Worm (Caenorhabditis elegans) whole organism, midembryonic: ENCODE data around the gene pacs-1.

Experiments
- T22C8.4 ChIP-seq: fragments of 200-800 bp; sonication (Bioruptor generic); IDR thresholded peaks from 2 replicates; pipeline ENCODE4 v1.3.6; 2022; ENCODE audit warnings: missing genetic modification characterization, missing compliant biosample characterization
- cog-1 ChIP-seq: sonication (generic microtip); optimal IDR thresholded peaks from 2 replicates; lab custom pipeline; 2016; ENCODE audit warnings: missing genetic modification characterization, missing compliant biosample characterization
- flt-1 ChIP-seq: fragments of 200-800 bp; sonication (Bioruptor generic); IDR thresholded peaks from 2 replicates; pipeline ENCODE4 v1.3.6; 2022; ENCODE audit warnings: missing genetic modification characterization, missing compliant biosample characterization
- klf-2 ChIP-seq: fragments of 200-800 bp; sonication (Bioruptor generic); conservative IDR thresholded peaks from 2 replicates; pipeline ENCODE4 v1.3.6; 2022; ENCODE audit warnings: missing genetic modification reagents, missing genetic modification characterization, missing compliant biosample characterization
- med-1 ChIP-seq: sonication (generic microtip); optimal IDR thresholded peaks from 2 replicates; lab custom pipeline; 2017; ENCODE audit warnings: missing genetic modification characterization, mild to moderate bottlenecking, missing compliant biosample characterization, antibody characterized with exemption, missing genetic modification reagents; ENCODE audit not compliant: insufficient read depth
- ref-1 ChIP-seq: fragments of 200-800 bp; sonication (Bioruptor generic); conservative IDR thresholded peaks from 2 replicates; pipeline ENCODE4 v1.3.6; 2022; ENCODE audit warnings: missing genetic modification reagents, missing genetic modification characterization, missing compliant biosample characterization
- tab-1 ChIP-seq: fragments of 200-800 bp; sonication (Bioruptor generic); IDR thresholded peaks from 2 replicates; pipeline ENCODE4 v1.3.6; 2022; ENCODE audit warnings: missing genetic modification characterization, missing compliant biosample characterization
- ztf-23 ChIP-seq: fragments of 200-800 bp; sonication (Bioruptor generic); IDR thresholded peaks from 2 replicates; pipeline ENCODE4 v1.3.6; 2022; ENCODE audit warnings: missing genetic modification reagents, missing genetic modification characterization, missing compliant biosample characterization
- ztf-29 ChIP-seq: fragments of 200-800 bp; sonication (Bioruptor generic); IDR thresholded peaks from 2 replicates; pipeline ENCODE4 v1.3.6; 2022; ENCODE audit warnings: missing genetic modification reagents, missing genetic modification characterization, missing compliant biosample characterization

pacs-1 gene

ce11 chrV:9168089-9168488 is 49.0 kb downstream of the pacs-1 start, which contains the start of gene B0222.11:
Gene B0222.11, minus strand, starts transcription at chrV:9168189.
- TF ChIP-seq klf-2 (GFP tag; lab: Robert Waterston, UW) (no peak), med-1 (GFP tag; lab: Kevin White, UChicago) (no peak), tab-1 (GFP tag; lab: Robert Waterston, UW) (no peak), ref-1 (no peak), ztf-23 (GFP tag; lab: Robert Waterston, UW) (no peak), T22C8.4 (GFP tag; lab: Robert Waterston, UW) (no peak), cog-1 (no peak), ztf-29 (no peak), flt-1 (GFP tag; lab: Robert Waterston, UW) (no peak)

- no peak for TF ChIP-seq cog-1
- no peak for TF ChIP-seq ref-1
- TF ChIP-seq klf-2 (GFP tag; lab: Robert Waterston, UW): no peak
- no peak for TF ChIP-seq flt-1 (GFP tag; lab: Robert Waterston, UW)
- no peak for TF ChIP-seq T22C8.4 (GFP tag; lab: Robert Waterston, UW)
- TF ChIP-seq ztf-29: no peak
- no peak for TF ChIP-seq tab-1 (GFP tag; lab: Robert Waterston, UW)
- TF ChIP-seq ztf-23 (GFP tag; lab: Robert Waterston, UW): no peak
- no peak for TF ChIP-seq med-1 (GFP tag; lab: Kevin White, UChicago)
These were observed 50.8 kb downstream of the pacs-1 start for ce11 chrV:9166306-9166705.

- TF ChIP-seq med-1 (GFP tag; lab: Kevin White, UChicago) (no peak), ztf-23 (GFP tag; lab: Robert Waterston, UW) (no peak), T22C8.4 (GFP tag; lab: Robert Waterston, UW) (no peak), ref-1 (no peak), ztf-29 (no peak), cog-1 (no peak), klf-2 (GFP tag; lab: Robert Waterston, UW) (no peak), flt-1 (GFP tag; lab: Robert Waterston, UW) (no peak), tab-1 (GFP tag; lab: Robert Waterston, UW) (no peak)
These were observed 51.9 kb downstream of the pacs-1 start, which contains the start of gene col-10 for ce11 chrV:9165073-9165699. Gene col-10, minus strand, starts transcription at chrV:9165307.

- no peak for TF ChIP-seq cog-1
- TF ChIP-seq ztf-23 (GFP tag; lab: Robert Waterston, UW): no peak
- no peak for TF ChIP-seq klf-2 (GFP tag; lab: Robert Waterston, UW)
These were observed 53.2 kb downstream of the pacs-1 start for ce11 chrV:9163897-9164296.
